Worm (Caenorhabditis elegans): ENCODE results near the gene C29E4.14.

- TF ChIP-seq sem-4 (tag; optimal IDR thresholded peaks at IDR 0.05) (no peak), nhr-77 (tag; optimal IDR thresholded peaks at IDR 0.05) (no peak), elt-3 (tag; optimal IDR thresholded peaks at IDR 0.05) (no peak), peb-1 (tag; optimal IDR thresholded peaks at IDR 0.05) (no peak), ztf-4 (tag; optimal IDR thresholded peaks at IDR 0.05) (no peak), unc-62 (GFP tag; optimal IDR thresholded peaks at IDR 0.05) (no peak), nhr-25 (tag; optimal IDR thresholded peaks at IDR 0.05) (no peak), ama-1 (optimal IDR thresholded peaks at IDR 0.05) (no peak), aly-2 (tag; optimal IDR thresholded peaks at IDR 0.05) (no peak), crh-2 (tag; optimal IDR thresholded peaks at IDR 0.05) (peak; percentile 87), ztf-11 (tag; optimal IDR thresholded peaks at IDR 0.05) (no peak), nhr-6 (tag; optimal IDR thresholded peaks at IDR 0.05) (no peak), lsy-2 (tag; optimal IDR thresholded peaks at IDR 0.05) (peak; percentile 27 to 80)
Observed at ce11 chrIII:7952077-7952765, 32.3 kb downstream of the C29E4.14 start, which contains the start of gene C29E4.15.

All from whole organism, L2 larva.